Fruit fly (Drosophila melanogaster) whole organism, wandering third instar larva: ENCODE results near the gene rdgB.

Experiments used
- Abd-B ChIP-seq: fragments of >200 bp; optimal IDR thresholded peaks from 2 replicates; lab custom pipeline; 2017; ENCODE audit warnings: missing biosample characterization, missing genetic modification characterization
- CG32264 ChIP-seq: fragments of 200-800 bp; sonication (Bioruptor generic); optimal IDR thresholded peaks from 2 replicates; lab custom pipeline; 2016; ENCODE audit warnings: missing biosample characterization, missing genetic modification characterization
- CG9705 ChIP-seq: fragments of 200-800 bp; sonication (Bioruptor generic); optimal IDR thresholded peaks from 2 replicates; lab custom pipeline; 2018; ENCODE audit warnings: missing biosample characterization, mild to moderate bottlenecking, missing genetic modification characterization
- CrebA ChIP-seq: fragments of 200-800 bp; sonication (Bioruptor generic); optimal IDR thresholded peaks from 2 replicates; lab custom pipeline; 2016; ENCODE audit warnings: missing biosample characterization, mild to moderate bottlenecking, missing genetic modification characterization, borderline replicate concordance
- Dfd ChIP-seq: fragments of >200 bp; optimal IDR thresholded peaks from 2 replicates; lab custom pipeline; 2017; ENCODE audit warnings: missing biosample characterization, missing genetic modification characterization
- Dif ChIP-seq: fragments of 200-275, 200-300 bp; sonication (Bioruptor generic); optimal IDR thresholded peaks from 2 replicates; lab custom pipeline; 2018; ENCODE audit warnings: missing biosample characterization, missing genetic modification characterization; ENCODE audit not compliant: partially characterized antibody
- GATAd ChIP-seq: sonication (Bioruptor generic); optimal IDR thresholded peaks from 2 replicates; lab custom pipeline; 2016; ENCODE audit warnings: missing biosample characterization, missing genetic modification characterization
- HLH106 ChIP-seq: fragments of 200-800 bp; optimal IDR thresholded peaks from 3 replicates; lab custom pipeline; 2019; ENCODE audit warnings: missing biosample characterization, mild to moderate bottlenecking, missing genetic modification characterization, moderate library complexity
- Hnf4 ChIP-seq: fragments of 200-800 bp; sonication (Bioruptor generic); optimal IDR thresholded peaks from 2 replicates; lab custom pipeline; 2016; ENCODE audit warnings: missing biosample characterization, mild to moderate bottlenecking, missing genetic modification characterization
- Hr78 ChIP-seq: fragments of >200 bp; optimal IDR thresholded peaks from 2 replicates; lab custom pipeline; 2017; ENCODE audit warnings: missing biosample characterization, missing genetic modification characterization
- Hr83 ChIP-seq: fragments of 200-300 bp; sonication (Bioruptor generic); optimal IDR thresholded peaks from 2 replicates; lab custom pipeline; 2016; ENCODE audit warnings: missing biosample characterization, mild to moderate bottlenecking, missing genetic modification characterization, moderate library complexity; ENCODE audit not compliant: poor library complexity, severe bottlenecking
- Jra ChIP-seq: sonication (Bioruptor generic); optimal IDR thresholded peaks from 2 replicates; lab custom pipeline; 2016; ENCODE audit warnings: missing biosample characterization, missing genetic modification characterization
- Mio ChIP-seq: sonication (Bioruptor generic); optimal IDR thresholded peaks from 2 replicates; lab custom pipeline; 2016; ENCODE audit warnings: missing biosample characterization, missing genetic modification characterization
- Myc ChIP-seq: fragments of >200 bp; optimal IDR thresholded peaks from 2 replicates; lab custom pipeline; 2017
- N ChIP-seq: fragments of >200 bp; optimal IDR thresholded peaks from 2 replicates; lab custom pipeline; 2018; ENCODE audit warnings: missing biosample characterization, missing external identifiers, missing genetic modification characterization
- OdsH ChIP-seq: fragments of 200-800 bp; sonication (Bioruptor generic); optimal IDR thresholded peaks from 2 replicates; lab custom pipeline; 2016; ENCODE audit warnings: missing biosample characterization, mild to moderate bottlenecking, missing genetic modification characterization
- Rel ChIP-seq, 2 experiments: fragments of 200-800 bp; sonication (Bioruptor generic) in 1 of 2; optimal IDR thresholded peaks; 2 replicates in 1 of 2; 3 replicates in 1 of 2; lab custom pipeline; 2016 to 2019; ENCODE audit warnings: mild to moderate bottlenecking in 2 of 2, missing biosample characterization in 2 of 2, missing genetic modification characterization in 2 of 2, moderate library complexity in 1 of 2
- Sp1 ChIP-seq: fragments of 200-800 bp; sonication (Bioruptor generic); optimal IDR thresholded peaks from 3 replicates; lab custom pipeline; 2019; ENCODE audit warnings: missing biosample characterization, mild to moderate bottlenecking, missing genetic modification characterization, moderate library complexity
- Vsx2 ChIP-seq: fragments of 200-300, 225-300 bp; sonication (Bioruptor generic); optimal IDR thresholded peaks from 2 replicates; lab custom pipeline; 2018; ENCODE audit warnings: missing biosample characterization, missing genetic modification characterization; ENCODE audit not compliant: partially characterized antibody
- br ChIP-seq: fragments of 200-800 bp; sonication (Bioruptor generic); optimal IDR thresholded peaks from 2 replicates; lab custom pipeline; 2016; ENCODE audit warnings: missing biosample characterization, missing genetic modification characterization
- brk ChIP-seq: fragments of 200-800 bp; sonication (Bioruptor generic); optimal IDR thresholded peaks from 2 replicates; lab custom pipeline; 2016; ENCODE audit warnings: missing biosample characterization, mild to moderate bottlenecking, missing genetic modification characterization
- dl ChIP-seq, 2 experiments: fragments of 175-275, 200-275 bp in 1 of 2; fragments of 200-275 bp in 1 of 2; sonication (Bioruptor generic); optimal IDR thresholded peaks; lab custom pipeline; 2018; ENCODE audit warnings: mild to moderate bottlenecking in 2 of 2, missing biosample characterization in 2 of 2, missing genetic modification characterization in 2 of 2, moderate library complexity in 2 of 2; ENCODE audit not compliant: partially characterized antibody in 2 of 2, insufficient read depth in 1 of 2
- dmrt93B ChIP-seq: fragments of 200-800 bp; sonication (Bioruptor generic); optimal IDR thresholded peaks from 2 replicates; lab custom pipeline; 2018; ENCODE audit warnings: missing biosample characterization, mild to moderate bottlenecking, missing genetic modification characterization
- dsf ChIP-seq: sonication (Bioruptor generic); optimal IDR thresholded peaks from 2 replicates; lab custom pipeline; 2016; ENCODE audit warnings: missing biosample characterization, missing genetic modification characterization, borderline replicate concordance
- ey ChIP-seq: fragments of 200-800 bp; sonication (Bioruptor generic); optimal IDR thresholded peaks from 2 replicates; lab custom pipeline; 2016; ENCODE audit warnings: missing biosample characterization, missing genetic modification characterization
- foxo ChIP-seq, 2 experiments: fragments of 200-800 bp; sonication (Bioruptor generic); optimal IDR thresholded peaks; 2 replicates in 1 of 2; 3 replicates in 1 of 2; lab custom pipeline; 2016 to 2017; ENCODE audit warnings: missing biosample characterization in 2 of 2, missing genetic modification characterization in 2 of 2
- fru ChIP-seq: fragments of 200-800 bp; sonication (Bioruptor generic); optimal IDR thresholded peaks from 3 replicates; lab custom pipeline; 2016; ENCODE audit warnings: missing biosample characterization, mild to moderate bottlenecking, missing genetic modification characterization
- h ChIP-seq: fragments of 200-800 bp; sonication (Bioruptor generic); optimal IDR thresholded peaks from 3 replicates; lab custom pipeline; 2016; ENCODE audit warnings: missing biosample characterization, mild to moderate bottlenecking, missing genetic modification characterization
- jim ChIP-seq: fragments of 175-275, 200-325 bp; sonication (Bioruptor generic); optimal IDR thresholded peaks from 2 replicates; lab custom pipeline; 2016; ENCODE audit warnings: missing biosample characterization, mild to moderate bottlenecking, missing genetic modification characterization
- lola ChIP-seq: fragments of >200 bp; optimal IDR thresholded peaks from 2 replicates; lab custom pipeline; 2017; ENCODE audit warnings: missing biosample characterization, missing genetic modification characterization
- pan ChIP-seq: fragments of >200 bp; optimal IDR thresholded peaks from 2 replicates; lab custom pipeline; 2017
- psq ChIP-seq: fragments of 200-800 bp; sonication (Bioruptor generic); optimal IDR thresholded peaks from 3 replicates; lab custom pipeline; 2017; ENCODE audit warnings: missing biosample characterization, mild to moderate bottlenecking, missing genetic modification characterization, moderate library complexity
- rgr ChIP-seq: fragments of 200-800 bp; sonication (Bioruptor generic); optimal IDR thresholded peaks from 3 replicates; lab custom pipeline; 2016; ENCODE audit warnings: missing biosample characterization, mild to moderate bottlenecking, missing genetic modification characterization
- sage ChIP-seq: fragments of 200-800 bp; sonication (Bioruptor generic); optimal IDR thresholded peaks from 2 replicates; lab custom pipeline; 2016; ENCODE audit warnings: missing biosample characterization, mild to moderate bottlenecking, missing genetic modification characterization
- sv ChIP-seq: fragments of 200-800 bp; sonication (Bioruptor generic); optimal IDR thresholded peaks from 3 replicates; lab custom pipeline; 2016; ENCODE audit warnings: missing biosample characterization, missing genetic modification characterization
- tai ChIP-seq: sonication (Bioruptor generic); optimal IDR thresholded peaks from 2 replicates; lab custom pipeline; 2016; ENCODE audit warnings: missing biosample characterization, missing genetic modification characterization
- usp ChIP-seq: fragments of >200 bp; optimal IDR thresholded peaks from 2 replicates; lab custom pipeline; 2017; ENCODE audit warnings: missing biosample characterization, missing genetic modification characterization
- woc ChIP-seq: sonication (Bioruptor generic); optimal IDR thresholded peaks from 2 replicates; lab custom pipeline; 2016; ENCODE audit warnings: missing biosample characterization, mild to moderate bottlenecking, missing genetic modification characterization

Gene rdgB

DNA sequence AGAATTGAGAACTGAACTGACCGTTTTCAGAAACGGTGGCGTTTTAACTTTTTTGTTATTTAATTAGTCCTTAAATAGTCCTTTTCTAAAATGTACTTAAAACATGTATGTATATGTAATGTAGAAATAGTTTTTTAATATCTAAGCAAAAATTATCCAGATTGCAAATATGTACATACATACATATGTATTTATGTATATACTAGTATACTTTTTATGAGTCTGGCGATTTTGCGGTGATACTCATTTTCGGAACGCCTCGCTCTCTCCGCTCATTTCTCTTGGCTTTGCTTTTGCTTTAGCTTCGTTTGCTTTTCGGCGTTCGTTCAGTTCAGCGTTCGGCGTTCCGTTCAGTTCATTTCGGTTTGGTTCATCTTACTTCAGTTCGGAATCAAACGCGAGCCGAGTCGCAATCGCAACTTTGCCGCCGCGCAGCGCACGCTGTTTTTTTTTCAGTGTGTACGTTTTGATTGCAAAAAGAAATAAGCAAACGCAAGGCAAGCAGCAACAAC, at the start of gene rdgB:
Gene rdgB (plus strand): TSS at position 381 of the 512 bp plus-strand sequence.
- TF ChIP-seq sv (GFP tag; lab: Kevin White, UChicago) (peak; percentile 78), GATAd (no peak), Rel (GFP tag; optimal IDR thresholded peaks at IDR 0.05; lab: Kevin White, UChicago) (no peak), Rel (tag; optimal IDR thresholded peaks at IDR 0.05; lab: Kevin White, UChicago) (peak; percentile 56), sage (peak; percentile 31), fru (GFP tag; lab: Kevin White, UChicago) (peak; percentile 72), Dif (GFP tag; lab: Kevin White, UChicago) (peak; percentile 46), Hr78 (no peak), HLH106 (tag; lab: Kevin White, UChicago) (peak; percentile 89), dl (GFP tag; optimal IDR thresholded peaks at IDR 0.05; lab: Kevin White, UChicago; ENCODE audit: insufficient read depth in 1 of 2, partially characterized antibody in 2 of 2) (no peak), ey (GFP tag; lab: Kevin White, UChicago) (peak; percentile 57), rgr (GFP tag; lab: Kevin White, UChicago) (peak; percentile 65), dmrt93B (GFP tag; lab: Kevin White, UChicago) (peak; percentile 84), Sp1 (GFP tag; lab: Kevin White, UChicago) (peak; percentile 81), Mio (no peak), Myc (lab: Kevin White, UChicago) (no peak), Vsx2 (GFP tag; lab: Kevin White, UChicago) (no peak), tai (GFP tag; lab: Kevin White, UChicago) (no peak), Dfd (no peak), CG9705 (GFP tag; lab: Kevin White, UChicago) (peak; percentile 70), Jra (GFP tag; lab: Kevin White, UChicago) (no peak), dsf (no peak), Hr83 (GFP tag; lab: Kevin White, UChicago) (peak; percentile 8), brk (GFP tag; lab: Kevin White, UChicago) (no peak), woc (GFP tag; lab: Kevin White, UChicago) (peak; percentile 70), foxo (GFP tag; optimal IDR thresholded peaks at IDR 0.05; lab: Kevin White, UChicago) (peak in 1 of 2 experiments; percentile 82), Abd-B (GFP tag; lab: Kevin White, UChicago) (no peak), psq (peak; percentile 89), usp (GFP tag; lab: Kevin White, UChicago) (no peak), CG32264 (GFP tag; lab: Kevin White, UChicago) (no peak), OdsH (peak; percentile 80), Hnf4 (GFP tag; lab: Kevin White, UChicago) (peak; percentile 58), h (GFP tag; lab: Kevin White, UChicago) (peak; percentile 77), jim (GFP tag; lab: Kevin White, UChicago) (no peak), lola (GFP tag; lab: Kevin White, UChicago) (no peak), pan (lab: Kevin White, UChicago) (no peak), N (GFP tag; lab: Kevin White, UChicago) (no peak), br (GFP tag; lab: Kevin White, UChicago) (peak; percentile 37), CrebA (GFP tag; lab: Kevin White, UChicago) (no peak)

DNA sequence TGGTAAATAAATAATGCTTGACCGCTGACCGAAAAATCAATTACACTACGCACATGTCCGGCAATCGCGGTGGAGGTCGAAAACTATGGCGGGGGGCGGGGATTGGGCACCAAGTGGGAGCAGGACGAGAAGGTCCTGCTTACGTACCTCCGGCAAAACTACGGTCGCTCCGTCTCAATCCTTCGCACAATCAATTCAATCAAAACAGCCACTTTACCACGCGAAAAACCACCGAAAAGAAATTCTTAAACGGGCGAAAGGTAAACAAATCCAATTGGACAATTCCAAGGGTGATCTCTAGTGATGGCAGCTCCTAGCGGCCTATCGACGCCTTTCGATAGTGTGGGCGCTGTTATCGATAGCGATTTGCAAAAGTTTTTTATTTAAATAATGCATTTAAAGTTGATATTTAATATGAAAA, 44.6 kb upstream of the rdgB start, which contains the start of gene Nadsyn:
Gene Nadsyn (minus strand): TSS at position 304 of the 421 bp plus-strand sequence.
- no peak for TF ChIP-seq N (GFP tag; lab: Kevin White, UChicago)
- no peak for TF ChIP-seq Rel (GFP tag; optimal IDR thresholded peaks at IDR 0.05; lab: Kevin White, UChicago)
- TF ChIP-seq Rel (tag; optimal IDR thresholded peaks at IDR 0.05; lab: Kevin White, UChicago) = no peak
- TF ChIP-seq, all 38 proteins: peak for 0
